Fruit fly (Drosophila melanogaster): ENCODE data around the gene RpS13.

RpS13 gene

DNA sequence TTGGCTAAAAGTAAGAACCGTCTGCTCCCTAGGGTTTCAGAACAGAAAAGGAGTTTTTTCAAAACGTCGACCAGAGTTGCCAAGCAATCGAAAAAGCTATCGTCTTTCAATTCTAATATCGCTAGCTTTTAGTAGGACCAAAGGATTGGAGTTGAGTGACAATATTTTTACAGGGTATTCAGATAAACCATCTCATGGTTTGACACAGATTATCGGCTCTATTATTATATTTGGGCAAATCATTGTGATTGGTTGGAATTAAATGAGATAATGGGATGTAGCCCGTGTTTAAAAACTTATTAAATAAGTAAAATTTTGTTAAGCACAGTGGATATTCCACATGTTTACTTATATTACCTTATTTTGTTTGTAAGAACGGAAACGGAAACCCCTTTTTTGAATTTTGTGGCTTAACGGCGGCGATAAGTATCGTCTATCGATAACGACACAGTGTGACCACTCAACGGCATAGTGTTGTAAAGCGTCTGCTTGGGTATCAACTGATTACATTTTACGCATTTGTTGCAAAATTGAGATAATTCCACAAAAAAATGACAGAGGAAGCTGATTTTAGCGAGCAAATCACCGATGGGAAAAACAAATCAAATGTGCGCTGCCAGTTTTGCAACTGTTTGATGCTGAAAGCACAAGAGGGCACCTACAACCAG lies 44.5 kb downstream of the RpS13 start, which contains the start of the genes mtsh and strat:
Gene mtsh, minus strand, starts transcription at position 51 of the 668 bp plus-strand sequence.
Gene strat, plus strand, starts transcription at position 471 of the 668 bp plus-strand sequence.
- TF ChIP-seq usp (GFP tag; optimal IDR thresholded peaks at IDR 0.05) (no peak), EcR (GFP tag; optimal IDR thresholded peaks at IDR 0.05) (no peak), psq (optimal IDR thresholded peaks at IDR 0.05) (no peak), CG8478 (optimal IDR thresholded peaks at IDR 0.05) (no peak), pan (optimal IDR thresholded peaks at IDR 0.05) (no peak), Dll (optimal IDR thresholded peaks at IDR 0.05) (no peak)
